Worm (Caenorhabditis elegans) whole organism, early embryonic: Measurements from ENCODE around the gene F27E5.5.

Experiments
- ama-1 ChIP-seq: fragments of 150-350 bp; optimal IDR thresholded peaks from 2 replicates; lab custom pipeline; 2014
- ceh-36 ChIP-seq: sonication (generic microtip); optimal IDR thresholded peaks from 2 replicates; lab custom pipeline; 2016; ENCODE audit warnings: missing genetic modification characterization, inconsistent platforms, missing compliant biosample characterization
- flt-1 ChIP-seq: fragments of 200-800 bp; sonication (Bioruptor generic); IDR thresholded peaks from 2 replicates; pipeline ENCODE4 v1.3.6; 2022; ENCODE audit warnings: missing genetic modification characterization, missing compliant biosample characterization
- hmbx-1 ChIP-seq: sonication (generic microtip); optimal IDR thresholded peaks from 2 replicates; lab custom pipeline; 2016; ENCODE audit warnings: mild to moderate bottlenecking, missing genetic modification characterization, missing compliant biosample characterization
- hnd-1 ChIP-seq: sonication (generic microtip); optimal IDR thresholded peaks from 2 replicates; lab custom pipeline; 2016; ENCODE audit warnings: missing genetic modification characterization, missing compliant biosample characterization
- pes-1 ChIP-seq: fragments of 200-800 bp; sonication (Bioruptor generic); IDR thresholded peaks from 2 replicates; pipeline ENCODE4 v1.3.6; 2022; ENCODE audit warnings: missing genetic modification reagents, missing genetic modification characterization, missing compliant biosample characterization
- tbx-37 ChIP-seq: fragments of 200-800 bp; sonication (Bioruptor generic); conservative IDR thresholded peaks from 2 replicates; pipeline ENCODE4 v1.3.6; 2022; ENCODE audit warnings: missing genetic modification reagents, missing genetic modification characterization, missing compliant biosample characterization

- TF ChIP-seq hnd-1 (no peak), flt-1 (GFP tag; lab: Robert Waterston, UW) (no peak), hmbx-1 (no peak), pes-1 (GFP tag; lab: Robert Waterston, UW) (no peak), ama-1 (no peak), tbx-37 (GFP tag; lab: Robert Waterston, UW) (no peak), ceh-36 (tag; lab: Kevin White, UChicago) (no peak)
Observed at ce11 chrII:10116690-10117089, 15.0 kb downstream of the F27E5.5 start.
